Worm (Caenorhabditis elegans): ENCODE data around the gene F33A8.4.
A peak's percentile ranks its signal among the peaks of the same experiment; 100 is the strongest.

The F33A8.4 gene

DNA sequence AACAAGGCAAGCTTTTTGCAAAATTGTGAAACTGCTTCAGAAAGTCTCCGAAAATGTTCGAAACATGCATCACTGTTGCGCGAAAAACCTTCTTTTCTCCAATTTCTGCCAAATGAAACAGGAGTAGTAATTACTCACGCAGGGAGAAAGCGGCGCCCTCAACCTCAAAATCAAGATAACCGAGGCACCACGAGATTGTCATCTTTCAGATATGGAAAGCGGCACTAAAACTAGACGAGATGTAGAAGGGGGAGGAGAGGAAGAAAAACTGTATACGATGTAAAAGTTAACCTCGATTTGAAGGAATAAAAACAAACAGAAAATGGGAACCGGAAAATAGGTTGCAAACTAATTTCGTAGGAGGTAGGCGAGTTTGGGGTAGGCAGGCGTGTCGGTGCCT, 27.7 kb upstream of the F33A8.4 start:
- no peak for TF ChIP-seq ztf-29 (GFP tag; IDR thresholded peaks at IDR 0.05)
- no peak for TF ChIP-seq med-1 (GFP tag; optimal IDR thresholded peaks at IDR 0.05; ENCODE audit: insufficient read depth)
- no peak for TF ChIP-seq ztf-23 (GFP tag; IDR thresholded peaks at IDR 0.05)
- TF ChIP-seq klf-2 (GFP tag; conservative IDR thresholded peaks at IDR 0.05): no peak
- no peak for TF ChIP-seq flt-1 (GFP tag; IDR thresholded peaks at IDR 0.05)
- no peak for TF ChIP-seq tab-1 (GFP tag; IDR thresholded peaks at IDR 0.05)
- TF ChIP-seq ref-1 (GFP tag; conservative IDR thresholded peaks at IDR 0.05): no peak
- no peak for TF ChIP-seq T22C8.4 (GFP tag; IDR thresholded peaks at IDR 0.05)
- TF ChIP-seq cog-1 (tag; optimal IDR thresholded peaks at IDR 0.05): no peak

- TF ChIP-seq ztf-29 (GFP tag; IDR thresholded peaks at IDR 0.05): no peak
Observed at ce11 chrII:11072565-11072964, 23.7 kb upstream of the F33A8.4 start.

DNA sequence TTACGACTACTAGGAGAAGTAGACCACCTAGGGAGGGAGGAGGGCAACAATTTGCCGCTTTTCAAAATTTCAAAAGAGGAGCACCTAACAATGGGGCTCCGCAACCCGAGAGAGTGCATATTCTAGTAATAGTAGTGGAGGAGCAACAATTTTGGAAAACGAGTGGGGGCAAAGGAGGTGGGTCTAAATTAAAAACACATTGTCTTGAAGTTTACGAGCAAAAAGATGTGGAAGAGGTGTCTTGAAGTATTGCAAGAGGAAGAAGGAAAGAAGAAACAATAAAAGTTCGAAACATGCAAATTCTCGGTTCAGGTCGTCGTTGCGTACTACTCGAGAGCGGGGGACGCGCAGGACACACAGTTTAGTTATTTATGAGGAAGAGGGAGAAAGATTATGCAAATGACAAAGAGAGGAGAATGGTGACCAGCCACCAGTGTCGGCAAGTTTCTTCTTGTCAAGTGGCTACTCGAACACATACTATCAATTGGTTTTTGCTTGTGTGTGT, 15.4 kb upstream of the F33A8.4 start:
- TF ChIP-seq cog-1 (tag; optimal IDR thresholded peaks at IDR 0.05) (no peak), ref-1 (GFP tag; conservative IDR thresholded peaks at IDR 0.05) (no peak), ztf-29 (GFP tag; IDR thresholded peaks at IDR 0.05) (no peak), med-1 (GFP tag; optimal IDR thresholded peaks at IDR 0.05; ENCODE audit: insufficient read depth) (no peak), ztf-23 (GFP tag; IDR thresholded peaks at IDR 0.05) (no peak), flt-1 (GFP tag; IDR thresholded peaks at IDR 0.05) (no peak), T22C8.4 (GFP tag; IDR thresholded peaks at IDR 0.05) (no peak), tab-1 (GFP tag; IDR thresholded peaks at IDR 0.05) (no peak), klf-2 (GFP tag; conservative IDR thresholded peaks at IDR 0.05) (no peak)

DNA sequence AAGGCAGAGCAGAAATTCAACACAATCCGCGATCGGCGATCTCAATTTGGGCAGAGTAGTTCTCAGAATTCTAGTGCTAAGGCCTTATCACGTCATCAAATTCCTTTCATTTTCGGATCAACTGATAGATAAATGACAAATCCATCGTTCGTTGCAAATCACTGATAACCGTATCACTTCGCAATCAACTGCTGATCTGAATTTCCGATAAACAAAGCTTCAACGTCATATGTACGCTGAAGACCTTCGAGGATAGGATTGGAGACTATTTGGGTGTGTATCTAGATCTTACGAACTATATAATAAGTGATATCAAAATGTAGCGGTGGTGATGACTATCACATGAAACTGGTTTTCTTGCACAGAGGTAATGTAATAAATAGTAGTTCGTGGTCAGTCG, 8.4 kb upstream of the F33A8.4 start:
- TF ChIP-seq flt-1 (GFP tag; IDR thresholded peaks at IDR 0.05) (no peak), klf-2 (GFP tag; conservative IDR thresholded peaks at IDR 0.05) (no peak), T22C8.4 (GFP tag; IDR thresholded peaks at IDR 0.05) (no peak), ztf-29 (GFP tag; IDR thresholded peaks at IDR 0.05) (no peak), med-1 (GFP tag; optimal IDR thresholded peaks at IDR 0.05; ENCODE audit: insufficient read depth) (no peak), cog-1 (tag; optimal IDR thresholded peaks at IDR 0.05) (no peak), ref-1 (GFP tag; conservative IDR thresholded peaks at IDR 0.05) (no peak), tab-1 (GFP tag; IDR thresholded peaks at IDR 0.05) (no peak), ztf-23 (GFP tag; IDR thresholded peaks at IDR 0.05) (no peak)

ce11 chrII:11055223-11055622, 6.4 kb upstream of the F33A8.4 start, which contains the start of gene F45E10.2:
F45E10.2 (minus strand) TSS chrII:11055323.
- TF ChIP-seq cog-1 (tag; optimal IDR thresholded peaks at IDR 0.05): no peak
- TF ChIP-seq tab-1 (GFP tag; IDR thresholded peaks at IDR 0.05): no peak
- TF ChIP-seq T22C8.4 (GFP tag; IDR thresholded peaks at IDR 0.05): 0 out of 2 replicates have a peak, but pooled peaks have one; percentile 13
- TF ChIP-seq flt-1 (GFP tag; IDR thresholded peaks at IDR 0.05): no peak
- no peak for TF ChIP-seq klf-2 (GFP tag; conservative IDR thresholded peaks at IDR 0.05)
- TF ChIP-seq med-1 (GFP tag; optimal IDR thresholded peaks at IDR 0.05; ENCODE audit: insufficient read depth): no peak

DNA sequence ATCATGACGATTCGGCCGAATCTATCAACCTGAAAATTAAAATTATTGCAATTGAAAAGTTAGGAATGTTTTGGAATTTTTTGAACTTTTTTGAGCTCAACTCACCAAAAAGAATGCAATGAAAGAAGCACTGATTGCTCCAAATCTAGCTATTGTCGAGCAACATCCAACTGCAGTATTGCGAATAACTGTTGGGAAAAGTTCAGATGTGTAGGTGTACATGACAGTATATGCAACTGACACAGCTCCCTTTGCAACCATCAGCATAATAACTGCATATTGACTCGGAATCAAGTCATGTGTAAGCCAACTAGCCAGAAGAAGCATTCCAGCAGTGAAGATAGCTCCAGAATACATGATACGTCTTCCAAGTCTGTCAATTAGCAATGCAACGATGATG, 3.7 kb upstream of the F33A8.4 start:
- TF ChIP-seq cog-1 (tag; optimal IDR thresholded peaks at IDR 0.05) (no peak), T22C8.4 (GFP tag; IDR thresholded peaks at IDR 0.05) (no peak), ztf-29 (GFP tag; IDR thresholded peaks at IDR 0.05) (no peak), flt-1 (GFP tag; IDR thresholded peaks at IDR 0.05) (no peak), med-1 (GFP tag; optimal IDR thresholded peaks at IDR 0.05; ENCODE audit: insufficient read depth) (no peak), tab-1 (GFP tag; IDR thresholded peaks at IDR 0.05) (no peak), klf-2 (GFP tag; conservative IDR thresholded peaks at IDR 0.05) (no peak), ref-1 (GFP tag; conservative IDR thresholded peaks at IDR 0.05) (no peak), ztf-23 (GFP tag; IDR thresholded peaks at IDR 0.05) (no peak)

DNA sequence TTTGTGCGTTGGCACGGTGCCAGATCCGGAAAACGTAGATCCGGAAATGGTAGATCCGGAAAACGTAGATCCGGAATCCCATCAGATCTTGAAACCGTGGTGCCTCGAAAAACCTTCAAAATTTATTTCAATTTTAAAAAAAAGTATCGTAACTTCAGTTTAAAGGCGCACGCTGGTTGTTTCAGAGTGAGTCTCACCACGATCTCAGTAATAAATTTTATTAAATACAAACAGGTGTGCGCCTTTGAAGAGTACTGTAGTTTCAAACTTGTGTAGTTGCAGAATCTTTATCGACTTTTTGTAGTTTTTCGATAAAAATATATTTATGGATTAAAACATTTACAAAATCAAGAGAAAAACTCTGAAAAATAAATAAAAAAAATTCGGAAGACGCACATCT, 1.8 kb upstream of the F33A8.4 start:
- TF ChIP-seq med-1 (GFP tag; optimal IDR thresholded peaks at IDR 0.05; ENCODE audit: insufficient read depth): no peak
- TF ChIP-seq cog-1 (tag; optimal IDR thresholded peaks at IDR 0.05): no peak
- no peak for TF ChIP-seq tab-1 (GFP tag; IDR thresholded peaks at IDR 0.05)
- TF ChIP-seq T22C8.4 (GFP tag; IDR thresholded peaks at IDR 0.05): no peak
- TF ChIP-seq ref-1 (GFP tag; conservative IDR thresholded peaks at IDR 0.05): no peak
- no peak for TF ChIP-seq ztf-23 (GFP tag; IDR thresholded peaks at IDR 0.05)

- TF ChIP-seq cog-1 (tag; optimal IDR thresholded peaks at IDR 0.05) (no peak), ztf-23 (GFP tag; IDR thresholded peaks at IDR 0.05) (no peak), ztf-29 (GFP tag; IDR thresholded peaks at IDR 0.05) (no peak), flt-1 (GFP tag; IDR thresholded peaks at IDR 0.05) (no peak), med-1 (GFP tag; optimal IDR thresholded peaks at IDR 0.05; ENCODE audit: insufficient read depth) (no peak), ref-1 (GFP tag; conservative IDR thresholded peaks at IDR 0.05) (no peak), tab-1 (GFP tag; IDR thresholded peaks at IDR 0.05) (no peak), klf-2 (GFP tag; conservative IDR thresholded peaks at IDR 0.05) (no peak), T22C8.4 (GFP tag; IDR thresholded peaks at IDR 0.05) (no peak)
Observed at ce11 chrII:11049876-11050275, 1.0 kb upstream of the F33A8.4 start, which contains the start of the genes sdhd-1 and ilkp-1. sdhd-1 (minus strand) TSS chrII:11049913. ilkp-1 (plus strand) TSS chrII:11050255.

DNA sequence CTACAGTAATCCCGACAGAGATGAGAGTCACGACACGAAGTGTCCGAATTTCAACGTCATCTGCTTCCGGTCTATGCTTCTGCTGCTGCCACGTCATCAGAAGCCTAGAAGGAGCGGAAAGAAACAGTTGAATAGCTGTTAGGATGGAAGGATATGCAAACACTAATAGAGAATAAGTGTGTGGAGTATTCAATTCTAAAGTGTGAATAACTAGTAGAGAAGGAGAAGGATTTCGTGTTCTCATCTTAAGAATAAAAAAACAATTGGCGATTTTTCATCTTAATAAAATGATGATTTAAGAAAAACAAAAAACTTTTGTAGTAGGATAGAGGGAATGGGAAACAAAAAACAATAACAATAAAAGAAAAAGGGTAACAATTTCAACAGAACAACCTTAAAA, 3.0 kb downstream of the F33A8.4 start, which contains the start of gene col-83:
Gene col-83, minus strand, starts transcription at position 101 of the 400 bp plus-strand sequence.
- TF ChIP-seq tab-1 (GFP tag; IDR thresholded peaks at IDR 0.05) (no peak), ztf-29 (GFP tag; IDR thresholded peaks at IDR 0.05) (no peak), ref-1 (GFP tag; conservative IDR thresholded peaks at IDR 0.05) (no peak), cog-1 (tag; optimal IDR thresholded peaks at IDR 0.05) (no peak), flt-1 (GFP tag; IDR thresholded peaks at IDR 0.05) (no peak), med-1 (GFP tag; optimal IDR thresholded peaks at IDR 0.05; ENCODE audit: insufficient read depth) (no peak), T22C8.4 (GFP tag; IDR thresholded peaks at IDR 0.05) (no peak)

- no peak for TF ChIP-seq tab-1 (GFP tag; IDR thresholded peaks at IDR 0.05)
- no peak for TF ChIP-seq flt-1 (GFP tag; IDR thresholded peaks at IDR 0.05)
- no peak for TF ChIP-seq klf-2 (GFP tag; conservative IDR thresholded peaks at IDR 0.05)
- TF ChIP-seq ztf-23 (GFP tag; IDR thresholded peaks at IDR 0.05): no peak
- no peak for TF ChIP-seq ztf-29 (GFP tag; IDR thresholded peaks at IDR 0.05)
Observed at ce11 chrII:11044193-11044568, 4.6 kb downstream of the F33A8.4 start.

Measured in whole organism, midembryonic.